Worm (Caenorhabditis elegans) whole organism, L1 larva: ENCODE results near the gene cid-1.

Source experiments
- lin-39 ChIP-seq: fragments of 150-350 bp; optimal IDR thresholded peaks from 2 replicates; lab custom pipeline; 2014; ENCODE audit warnings: missing biosample characterization, missing genetic modification reagents, missing genetic modification characterization
- lsy-2 ChIP-seq, 2 experiments: fragments of 150-350 bp; optimal IDR thresholded peaks; 2 replicates each; lab custom pipeline; 2014; ENCODE audit warnings: missing biosample characterization in 2 of 2, missing genetic modification characterization in 2 of 2
- mdl-1 ChIP-seq, 2 experiments: fragments of 150-350 bp; optimal IDR thresholded peaks; 2 replicates each; lab custom pipeline; 2014 to 2017; ENCODE audit warnings: missing biosample characterization in 2 of 2, missing genetic modification characterization in 2 of 2, inconsistent platforms in 1 of 2
- nhr-11 ChIP-seq: fragments of 150-350 bp; optimal IDR thresholded peaks from 2 replicates; lab custom pipeline; 2014; ENCODE audit warnings: missing biosample characterization, missing genetic modification characterization
- nhr-90 ChIP-seq: sonication (generic microtip); optimal IDR thresholded peaks from 2 replicates; lab custom pipeline; 2016; ENCODE audit warnings: mild to moderate bottlenecking, missing genetic modification characterization, missing compliant biosample characterization; ENCODE audit not compliant: poor library complexity
- snpc-4 ChIP-seq: fragments of 150-350 bp; optimal IDR thresholded peaks from 2 replicates; lab custom pipeline; 2014; ENCODE audit warnings: missing biosample characterization, missing genetic modification characterization
- unc-62 ChIP-seq: fragments of 150-350 bp; optimal IDR thresholded peaks from 2 replicates; lab custom pipeline; 2014; ENCODE audit warnings: missing biosample characterization, missing genetic modification reagents, missing genetic modification characterization

- TF ChIP-seq mdl-1 (tag; optimal IDR thresholded peaks at IDR 0.05; lab: Kevin White, UChicago): no peak
- TF ChIP-seq nhr-11 (tag; lab: Kevin White, UChicago): no peak
- TF ChIP-seq unc-62 (GFP tag; lab: Kevin White, UChicago): no peak
- no peak for TF ChIP-seq lsy-2 (tag; optimal IDR thresholded peaks at IDR 0.05; lab: Kevin White, UChicago)
- no peak for TF ChIP-seq nhr-90
- no peak for TF ChIP-seq snpc-4 (tag; lab: Kevin White, UChicago)
- no peak for TF ChIP-seq lin-39 (tag; lab: Kevin White, UChicago)
Observed at ce11 chrIII:5221820-5222219, 48.1 kb downstream of the cid-1 start.
